Fruit fly (Drosophila melanogaster) Kc167 (cell line): ENCODE data around the gene CG14506.

Source experiments
- Myc ChIP-seq: fragments of >200 bp; optimal IDR thresholded peaks from 2 replicates; lab custom pipeline; 2017; ENCODE audit warnings: missing external identifiers
- Sin3A ChIP-seq: fragments of >200 bp; optimal IDR thresholded peaks from 2 replicates; lab custom pipeline; 2018; ENCODE audit warnings: missing external identifiers
- h ChIP-seq: fragments of >200 bp; optimal IDR thresholded peaks from 3 replicates; lab custom pipeline; 2018; ENCODE audit warnings: missing external identifiers
- insv ChIP-seq: fragments of >200 bp; optimal IDR thresholded peaks from 3 replicates; lab custom pipeline; 2018; ENCODE audit warnings: missing external identifiers
- ttk ChIP-seq: sonication (Bioruptor generic); optimal IDR thresholded peaks from 2 replicates; lab custom pipeline; 2017; ENCODE audit warnings: missing external identifiers

DNA sequence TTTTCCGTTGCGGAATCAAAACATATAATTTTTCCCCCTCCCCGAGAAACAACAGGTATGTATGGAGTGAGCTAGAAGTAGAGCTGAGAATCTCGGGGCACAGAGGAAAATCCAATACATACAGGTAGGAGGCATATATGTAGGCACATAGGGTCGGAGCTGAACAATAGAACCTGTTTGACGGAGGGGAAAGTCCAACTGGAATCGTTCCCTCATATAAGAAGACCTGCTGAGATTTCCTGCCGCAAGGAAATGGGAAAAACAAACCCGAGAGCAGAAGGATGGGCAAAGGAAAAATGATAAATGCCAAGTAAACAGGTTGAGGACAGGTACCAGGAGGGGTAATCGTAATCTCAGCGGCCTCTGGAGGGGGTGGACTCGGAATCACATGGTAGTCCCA is 7.1 kb upstream of the CG14506 start:
- TF ChIP-seq Myc (no peak), insv (lab: Kevin White, UChicago) (no peak), Sin3A (no peak), ttk (lab: Kevin White, UChicago) (no peak), h (lab: Kevin White, UChicago) (no peak)
